Worm (Caenorhabditis elegans) whole organism, L3 larva: Measurements from ENCODE around the gene cpz-2.

Experiments
- nhr-77 ChIP-seq: fragments of 150-350 bp; optimal IDR thresholded peaks from 2 replicates; lab custom pipeline; 2014; ENCODE audit warnings: missing biosample characterization, missing genetic modification characterization
- pha-4 ChIP-seq: fragments of 150-350 bp; optimal IDR thresholded peaks from 2 replicates; lab custom pipeline; 2014; ENCODE audit warnings: missing biosample characterization, missing genetic modification reagents, missing genetic modification characterization

- no peak for TF ChIP-seq pha-4
- TF ChIP-seq nhr-77 (tag; lab: Kevin White, UChicago), result peak; percentile 38
Observed at ce11 chrV:13411225-13411991, 30.4 kb downstream of the cpz-2 start.
